Worm (Caenorhabditis elegans) whole organism, L4 larva: Measurements from ENCODE around the gene C05E11.2.

ENCODE experiments used
- D1046.2 ChIP-seq: fragments of 200-800 bp; sonication (Bioruptor generic); IDR thresholded peaks from 2 replicates; pipeline ENCODE4 v1.3.6; 2022; ENCODE audit warnings: missing genetic modification characterization, missing compliant biosample characterization
- F26F4.8 ChIP-seq: fragments of 200-800 bp; sonication (Bioruptor generic); conservative IDR thresholded peaks from 2 replicates; pipeline ENCODE4 v1.3.6; 2022; ENCODE audit warnings: missing genetic modification characterization, missing compliant biosample characterization
- R02D3.7 ChIP-seq: fragments of 150-350 bp; sonication (generic microtip); optimal IDR thresholded peaks from 3 replicates; lab custom pipeline; 2014; ENCODE audit warnings: missing biosample characterization, missing genetic modification characterization
- T20F7.1 ChIP-seq: fragments of 200-800 bp; sonication (Bioruptor generic); optimal IDR thresholded peaks from 2 replicates; lab custom pipeline; 2018; ENCODE audit warnings: mild to moderate bottlenecking, missing genetic modification characterization, missing compliant biosample characterization
- T26A8.4 ChIP-seq: fragments of 200-800 bp; sonication (Bioruptor generic); IDR thresholded peaks from 2 replicates; pipeline ENCODE4 v1.3.6; 2022; ENCODE audit warnings: missing genetic modification characterization, missing compliant biosample characterization
- Y48G9A.11 ChIP-seq: fragments of 200-800 bp; sonication (Bioruptor generic); IDR thresholded peaks from 2 replicates; pipeline ENCODE4 v1.3.6; 2022; ENCODE audit warnings: missing genetic modification reagents, missing genetic modification characterization, missing compliant biosample characterization
- aha-1 ChIP-seq: fragments of 150-350 bp; peaks from one replicate; lab custom pipeline; 2014; ENCODE audit warnings: missing biosample characterization, missing genetic modification characterization
- arid-1 ChIP-seq: fragments of 200-800 bp; sonication (Bioruptor generic); conservative IDR thresholded peaks from 2 replicates; pipeline ENCODE4 v1.3.6; 2022; ENCODE audit warnings: missing genetic modification reagents, missing genetic modification characterization, missing compliant biosample characterization
- attf-4 ChIP-seq: sonication (generic microtip); optimal IDR thresholded peaks from 3 replicates; lab custom pipeline; 2017; ENCODE audit warnings: missing biosample characterization, missing genetic modification characterization
- ceh-28 ChIP-seq: fragments of 150-350 bp; optimal IDR thresholded peaks from 2 replicates; lab custom pipeline; 2014; ENCODE audit warnings: missing biosample characterization, missing genetic modification reagents, missing genetic modification characterization
- ceh-32 ChIP-seq: sonication (generic microtip); optimal IDR thresholded peaks from 2 replicates; lab custom pipeline; 2016; ENCODE audit warnings: mild to moderate bottlenecking, missing genetic modification characterization, missing compliant biosample characterization; ENCODE audit not compliant: poor library complexity
- ceh-62 ChIP-seq: sonication (generic microtip); optimal IDR thresholded peaks from 2 replicates; lab custom pipeline; 2017; ENCODE audit warnings: missing biosample characterization, missing genetic modification characterization
- cey-2 ChIP-seq: sonication (generic microtip); optimal IDR thresholded peaks from 3 replicates; lab custom pipeline; 2017; ENCODE audit warnings: missing genetic modification characterization, mild to moderate bottlenecking, missing compliant biosample characterization, antibody characterized with exemption, borderline replicate concordance; ENCODE audit not compliant: insufficient read depth
- daf-19 ChIP-seq: fragments of 200-800 bp; sonication (Bioruptor generic); conservative IDR thresholded peaks from 2 replicates; pipeline ENCODE4 v1.3.6; 2022; ENCODE audit warnings: missing genetic modification characterization, missing compliant biosample characterization
- dmd-6 ChIP-seq: fragments of 200-800 bp; sonication (Bioruptor generic); IDR thresholded peaks from 2 replicates; pipeline ENCODE4 v1.3.6; 2022; ENCODE audit warnings: missing genetic modification reagents, missing genetic modification characterization, missing compliant biosample characterization
- dmd-9 ChIP-seq: fragments of 200-800 bp; sonication (Bioruptor generic); IDR thresholded peaks from 2 replicates; pipeline ENCODE4 v1.3.6; 2022; ENCODE audit warnings: missing genetic modification reagents, missing genetic modification characterization, missing compliant biosample characterization
- duxl-1 ChIP-seq: sonication (generic microtip); optimal IDR thresholded peaks from 2 replicates; lab custom pipeline; 2016; ENCODE audit warnings: mild to moderate bottlenecking, missing genetic modification characterization, moderate library complexity, missing compliant biosample characterization; ENCODE audit not compliant: poor library complexity
- fkh-10 ChIP-seq: fragments of 150-350 bp; optimal IDR thresholded peaks from 2 replicates; lab custom pipeline; 2014; ENCODE audit warnings: missing biosample characterization, missing genetic modification reagents, missing genetic modification characterization
- fos-1 ChIP-seq: fragments of 150-350 bp; optimal IDR thresholded peaks from 2 replicates; lab custom pipeline; 2014; ENCODE audit warnings: missing biosample characterization, missing genetic modification characterization
- hif-1 ChIP-seq, 2 experiments: sonication (generic microtip); optimal IDR thresholded peaks; 2 replicates each; lab custom pipeline; 2016 to 2017; ENCODE audit warnings: missing compliant biosample characterization in 2 of 2, missing genetic modification characterization in 2 of 2, missing genetic modification reagents in 2 of 2, missing genotype in 2 of 2, mild to moderate bottlenecking in 1 of 2
- hlh-30 ChIP-seq: sonication (generic microtip); optimal IDR thresholded peaks from 2 replicates; lab custom pipeline; 2017; ENCODE audit warnings: antibody characterized with exemption, mild to moderate bottlenecking, missing genetic modification characterization, missing compliant biosample characterization; ENCODE audit not compliant: insufficient read depth
- hmg-1.1 ChIP-seq: fragments of 200-800 bp; sonication (Bioruptor generic); IDR thresholded peaks from 2 replicates; pipeline ENCODE4 v1.3.6; 2022; ENCODE audit warnings: missing genetic modification reagents, missing genetic modification characterization, missing compliant biosample characterization
- jun-1 ChIP-seq: fragments of 150-350 bp; optimal IDR thresholded peaks from 2 replicates; lab custom pipeline; 2014; ENCODE audit warnings: missing biosample characterization, missing genetic modification reagents, missing genetic modification characterization
- lin-1 ChIP-seq: fragments of 200-800 bp; sonication (Bioruptor generic); IDR thresholded peaks from 2 replicates; pipeline ENCODE4 v1.3.6; 2022; ENCODE audit warnings: missing genetic modification reagents, missing genetic modification characterization, missing compliant biosample characterization
- lin-29 ChIP-seq: fragments of 200-800 bp; sonication (Bioruptor generic); IDR thresholded peaks from 2 replicates; pipeline ENCODE4 v1.3.6; 2022; ENCODE audit warnings: missing genetic modification reagents, missing genetic modification characterization, missing compliant biosample characterization
- lin-38 ChIP-seq: fragments of 200-800 bp; sonication (Bioruptor generic); IDR thresholded peaks from 2 replicates; pipeline ENCODE4 v1.3.6; 2022; ENCODE audit warnings: missing genetic modification reagents, missing genetic modification characterization, missing compliant biosample characterization
- lir-3 ChIP-seq: sonication (generic microtip); optimal IDR thresholded peaks from 2 replicates; lab custom pipeline; 2016; ENCODE audit warnings: mild to moderate bottlenecking, missing genetic modification characterization, missing compliant biosample characterization
- madf-5 ChIP-seq, 2 experiments: fragments of 200-800 bp; sonication (Bioruptor generic); IDR thresholded peaks; 2 replicates each; pipeline ENCODE4 v1.3.6; 2022; ENCODE audit warnings: missing compliant biosample characterization in 2 of 2, missing genetic modification characterization in 2 of 2
- madf-9 ChIP-seq: fragments of 200-800 bp; sonication (Bioruptor generic); conservative IDR thresholded peaks from 2 replicates; pipeline ENCODE4 v1.3.6; 2022; ENCODE audit warnings: missing genetic modification reagents, missing genetic modification characterization, missing compliant biosample characterization
- mdl-1 ChIP-seq, 2 experiments: fragments of 150-350 bp in 1 of 2; sonication (generic microtip) in 1 of 2; optimal IDR thresholded peaks; 2 replicates each; lab custom pipeline; 2014 to 2017; ENCODE audit warnings: missing biosample characterization in 2 of 2, missing genetic modification characterization in 2 of 2
- mdt-29 ChIP-seq: fragments of 200-800 bp; sonication (Bioruptor generic); IDR thresholded peaks from 2 replicates; pipeline ENCODE4 v1.3.6; 2022; ENCODE audit warnings: missing genetic modification reagents, missing genetic modification characterization, missing compliant biosample characterization
- mep-1 ChIP-seq: fragments of 150-350 bp; sonication (generic microtip); optimal IDR thresholded peaks from 3 replicates; lab custom pipeline; 2014; ENCODE audit warnings: missing biosample characterization, missing genetic modification characterization
- mxl-3 ChIP-seq: fragments of 200-800 bp; sonication (Bioruptor generic); optimal IDR thresholded peaks from 2 replicates; lab custom pipeline; 2018; ENCODE audit warnings: mild to moderate bottlenecking, missing genetic modification characterization, missing compliant biosample characterization
- nhr-10 ChIP-seq: fragments of 150-350 bp; optimal IDR thresholded peaks from 2 replicates; lab custom pipeline; 2014; ENCODE audit warnings: missing biosample characterization, missing genetic modification characterization
- nhr-102 ChIP-seq: sonication (generic microtip); optimal IDR thresholded peaks from 2 replicates; lab custom pipeline; 2016; ENCODE audit warnings: mild to moderate bottlenecking, missing genetic modification characterization, moderate library complexity, missing compliant biosample characterization
- nhr-11 ChIP-seq: fragments of 150-350 bp; optimal IDR thresholded peaks from 2 replicates; lab custom pipeline; 2014; ENCODE audit warnings: missing biosample characterization, missing genetic modification characterization
- nhr-237 ChIP-seq: sonication (generic microtip); optimal IDR thresholded peaks from 2 replicates; lab custom pipeline; 2017; ENCODE audit warnings: missing biosample characterization, missing genetic modification characterization
- nhr-28 ChIP-seq: fragments of 150-350 bp; optimal IDR thresholded peaks from 2 replicates; lab custom pipeline; 2014; ENCODE audit warnings: missing biosample characterization, missing genetic modification characterization
- nhr-42 ChIP-seq: fragments of 200-800 bp; sonication (Bioruptor generic); IDR thresholded peaks from 2 replicates; pipeline ENCODE4 v1.3.6; 2022; ENCODE audit warnings: missing genetic modification characterization, missing compliant biosample characterization
- nhr-48 ChIP-seq: sonication (generic microtip); optimal IDR thresholded peaks from 2 replicates; lab custom pipeline; 2016; ENCODE audit warnings: mild to moderate bottlenecking, missing genetic modification characterization, missing compliant biosample characterization
- nhr-77 ChIP-seq: fragments of 150-350 bp; optimal IDR thresholded peaks from 2 replicates; lab custom pipeline; 2014; ENCODE audit warnings: missing biosample characterization, missing genetic modification characterization
- php-3 ChIP-seq: fragments of 200-800 bp; sonication (Bioruptor generic); IDR thresholded peaks from 2 replicates; pipeline ENCODE4 v1.3.6; 2022; ENCODE audit warnings: missing genetic modification reagents, missing genetic modification characterization, missing compliant biosample characterization
- sdz-12 ChIP-seq: fragments of 200-800 bp; sonication (Bioruptor generic); optimal IDR thresholded peaks from 2 replicates; lab custom pipeline; 2018; ENCODE audit warnings: mild to moderate bottlenecking, missing genetic modification characterization, missing compliant biosample characterization
- snpc-4 ChIP-seq: fragments of 150-350 bp; optimal IDR thresholded peaks from 2 replicates; lab custom pipeline; 2014; ENCODE audit warnings: missing biosample characterization, missing genetic modification characterization
- tag-97 ChIP-seq: fragments of 200-800 bp; sonication (Bioruptor generic); IDR thresholded peaks from 2 replicates; pipeline ENCODE4 v1.3.6; 2022; ENCODE audit warnings: missing genetic modification characterization, missing compliant biosample characterization
- tra-1 ChIP-seq: fragments of 200-800 bp; sonication (Bioruptor generic); IDR thresholded peaks from 2 replicates; pipeline ENCODE4 v1.3.6; 2022; ENCODE audit warnings: missing genetic modification reagents, missing genetic modification characterization, missing compliant biosample characterization
- unc-130 ChIP-seq: sonication (generic microtip); optimal IDR thresholded peaks from 2 replicates; lab custom pipeline; 2016; ENCODE audit warnings: missing genetic modification reagents, missing genetic modification characterization, missing compliant biosample characterization
- unc-62 ChIP-seq, 3 experiments: fragments of 150-350 bp in 1 of 3; sonication (generic microtip); optimal IDR thresholded peaks in 2 of 3; peaks in 1 of 3; 1 replicate in 1 of 3; 2 replicates in 2 of 3; lab custom pipeline; 2014 to 2017; ENCODE audit warnings: missing biosample characterization in 3 of 3, missing genetic modification characterization in 3 of 3, missing genetic modification reagents in 3 of 3, missing genotype in 1 of 3
- zfp-2 ChIP-seq: sonication (generic microtip); optimal IDR thresholded peaks from 2 replicates; lab custom pipeline; 2016; ENCODE audit warnings: mild to moderate bottlenecking, missing genetic modification characterization, missing compliant biosample characterization
- zip-11 ChIP-seq: fragments of 200-800 bp; sonication (Bioruptor generic); IDR thresholded peaks from 2 replicates; pipeline ENCODE4 v1.3.6; 2022; ENCODE audit warnings: missing genetic modification characterization, missing compliant biosample characterization

The C05E11.2 gene

ce11 chrX:4564717-4565316 is 21.9 kb upstream of the C05E11.2 start, which contains the start of gene amt-4 (continued):
- TF ChIP-seq unc-62 (GFP tag; optimal IDR thresholded peaks at IDR 0.05 in 1 of 2; lab: Kevin White, UChicago), result no peak
- TF ChIP-seq unc-62 (tag; optimal IDR thresholded peaks at IDR 0.05; lab: Kevin White, UChicago), result no peak
- TF ChIP-seq ceh-62 (tag; lab: Kevin White, UChicago), result no peak
- TF ChIP-seq php-3, result peak; percentile 99
- TF ChIP-seq fos-1 (tag; lab: Kevin White, UChicago), result no peak
- peak; percentile 52 for TF ChIP-seq hlh-30 (tag; lab: Kevin White, UChicago)
- TF ChIP-seq R02D3.7 (tag; lab: Kevin White, UChicago), result no peak
- no peak for TF ChIP-seq T20F7.1 (GFP tag; lab: Kevin White, UChicago)
- peak; percentile 93 for TF ChIP-seq dmd-6 (GFP tag; lab: Robert Waterston, UW)
- TF ChIP-seq cey-2 (tag; lab: Kevin White, UChicago), result no peak
- peak in 1 of 2 experiments; percentile 86 for TF ChIP-seq mdl-1 (tag; optimal IDR thresholded peaks at IDR 0.05; lab: Kevin White, UChicago)
- TF ChIP-seq snpc-4 (tag; lab: Kevin White, UChicago), result no peak
- TF ChIP-seq nhr-237 (tag; lab: Kevin White, UChicago), result no peak
- TF ChIP-seq nhr-11 (tag; lab: Kevin White, UChicago), result no peak
- no peak for TF ChIP-seq ceh-32 (tag; lab: Kevin White, UChicago)
- TF ChIP-seq lin-29 (GFP tag; lab: Robert Waterston, UW), result no peak
- no peak for TF ChIP-seq tag-97 (GFP tag; lab: Robert Waterston, UW)
- no peak for TF ChIP-seq unc-130 (GFP tag; lab: Kevin White, UChicago)
- TF ChIP-seq Y48G9A.11 (GFP tag; lab: Robert Waterston, UW), result no peak
- TF ChIP-seq nhr-42 (GFP tag; lab: Robert Waterston, UW), result no peak
- no peak for TF ChIP-seq lin-1 (GFP tag; lab: Robert Waterston, UW)
- no peak for TF ChIP-seq mxl-3
- no peak for TF ChIP-seq D1046.2 (GFP tag; lab: Robert Waterston, UW)
- no peak for TF ChIP-seq hmg-1.1 (GFP tag; lab: Robert Waterston, UW)
- no peak for TF ChIP-seq dmd-9 (GFP tag; lab: Robert Waterston, UW)
- peak; percentile 87 for TF ChIP-seq nhr-28 (tag; lab: Kevin White, UChicago)
- TF ChIP-seq duxl-1 (tag; lab: Kevin White, UChicago), result no peak
- TF ChIP-seq F26F4.8 (GFP tag; lab: Robert Waterston, UW), result no peak
- no peak for TF ChIP-seq daf-19 (GFP tag; lab: Robert Waterston, UW)
- TF ChIP-seq attf-4 (tag; lab: Kevin White, UChicago), result no peak
- TF ChIP-seq ceh-28 (tag; lab: Kevin White, UChicago), result no peak
- no peak for TF ChIP-seq mdt-29 (GFP tag; lab: Robert Waterston, UW)
- no peak for TF ChIP-seq hif-1 (tag; optimal IDR thresholded peaks at IDR 0.05; lab: Kevin White, UChicago)
- no peak for TF ChIP-seq zfp-2 (tag; lab: Kevin White, UChicago)
- no peak for TF ChIP-seq zip-11 (GFP tag; lab: Robert Waterston, UW)
- TF ChIP-seq tra-1 (GFP tag; lab: Robert Waterston, UW), result peak; percentile 48; the same call in 1 of the 2 replicates
- peak; percentile 84 for TF ChIP-seq aha-1 (tag; lab: Kevin White, UChicago)
- TF ChIP-seq nhr-77 (tag; lab: Kevin White, UChicago), result peak; percentile 90
- TF ChIP-seq madf-5 (GFP tag; IDR thresholded peaks at IDR 0.05; lab: Robert Waterston, UW), result no peak
- peak; percentile 45 for TF ChIP-seq nhr-10
- no peak for TF ChIP-seq fkh-10 (GFP tag; lab: Kevin White, UChicago)
- no peak for TF ChIP-seq mep-1 (tag; lab: Kevin White, UChicago)
- TF ChIP-seq madf-9, result no peak
- peak; percentile 90 for TF ChIP-seq nhr-48
- no peak for TF ChIP-seq jun-1 (tag; lab: Kevin White, UChicago)
- no peak for TF ChIP-seq arid-1 (GFP tag; lab: Robert Waterston, UW)
- TF ChIP-seq nhr-102 (tag; lab: Kevin White, UChicago), result peak; percentile 61
- no peak for TF ChIP-seq lir-3 (tag; lab: Kevin White, UChicago)
- TF ChIP-seq sdz-12, result no peak
- TF ChIP-seq T26A8.4 (GFP tag; lab: Robert Waterston, UW), result no peak
- TF ChIP-seq lin-38 (GFP tag; lab: Robert Waterston, UW), result no peak
